Fruit fly (Drosophila melanogaster) whole organism, pupa: ENCODE measurements around the gene Rab3-GEF.

ENCODE experiments used
- CG4496 ChIP-seq: fragments of 200-800 bp; sonication (Bioruptor generic); IDR thresholded peaks from 3 replicates; pipeline ENCODE4 v1.3.6; 2022; ENCODE audit warnings: missing biosample characterization, missing genetic modification characterization
- CG8301 ChIP-seq: fragments of 200-800 bp; sonication (Bioruptor generic); optimal IDR thresholded peaks from 2 replicates; lab custom pipeline; 2018; ENCODE audit warnings: missing biosample characterization, mild to moderate bottlenecking, missing genetic modification characterization
- Pif1A ChIP-seq: fragments of 200-800 bp; sonication (Bioruptor generic); optimal IDR thresholded peaks from 3 replicates; lab custom pipeline; 2016; ENCODE audit warnings: missing biosample characterization, missing genetic modification characterization
- Snoo ChIP-seq: fragments of 200-800 bp; sonication (Bioruptor generic); optimal IDR thresholded peaks from 3 replicates; lab custom pipeline; 2017; ENCODE audit warnings: missing biosample characterization, mild to moderate bottlenecking, missing genetic modification characterization, inconsistent platforms
- rn ChIP-seq: fragments of 200-800 bp; sonication (Bioruptor generic); IDR thresholded peaks from 2 replicates; pipeline ENCODE4 v1.3.6; 2022; ENCODE audit warnings: missing biosample characterization, missing genetic modification characterization

- TF ChIP-seq Pif1A (GFP tag; lab: Kevin White, UChicago) (no peak), rn (GFP tag; lab: Robert Waterston, UW) (no peak), Snoo (no peak), CG4496 (no peak), CG8301 (tag; lab: Kevin White, UChicago) (no peak)
Observed at dm6 chrX:15137241-15137640, 47.8 kb downstream of the Rab3-GEF start.
